Worm (Caenorhabditis elegans) whole organism, L3 larva: ENCODE measurements around the gene F01D5.3.

Experiments
- R02D3.7 ChIP-seq: fragments of 150-350 bp; optimal IDR thresholded peaks from 2 replicates; lab custom pipeline; 2014; ENCODE audit warnings: missing biosample characterization, missing genetic modification characterization
- ZK546.5 ChIP-seq: sonication (generic microtip); optimal IDR thresholded peaks from 2 replicates; lab custom pipeline; 2017; ENCODE audit warnings: missing biosample characterization, missing genetic modification characterization
- aly-2 ChIP-seq: fragments of 150-350 bp; optimal IDR thresholded peaks from 2 replicates; lab custom pipeline; 2014; ENCODE audit warnings: missing biosample characterization, missing genetic modification characterization
- ama-1 ChIP-seq: fragments of 150-350 bp; optimal IDR thresholded peaks from 2 replicates; lab custom pipeline; 2018
- ceh-16 ChIP-seq: sonication (generic microtip); optimal IDR thresholded peaks from 2 replicates; lab custom pipeline; 2017; ENCODE audit warnings: missing biosample characterization, missing genetic modification characterization
- ceh-28 ChIP-seq: fragments of 150-350 bp; optimal IDR thresholded peaks from 2 replicates; lab custom pipeline; 2014; ENCODE audit warnings: missing biosample characterization, missing genetic modification reagents, missing genetic modification characterization
- ceh-82 ChIP-seq: fragments of 150-350 bp; optimal IDR thresholded peaks from 2 replicates; lab custom pipeline; 2014; ENCODE audit warnings: missing biosample characterization, missing genetic modification characterization
- ceh-9 ChIP-seq: sonication (generic microtip); optimal IDR thresholded peaks from 2 replicates; lab custom pipeline; 2018; ENCODE audit warnings: missing biosample characterization, missing genetic modification characterization
- daf-12 ChIP-seq: fragments of 150-350 bp; optimal IDR thresholded peaks from 2 replicates; lab custom pipeline; 2014; ENCODE audit warnings: missing biosample characterization, missing genetic modification reagents, missing genetic modification characterization
- egl-27 ChIP-seq: sonication (generic microtip); optimal IDR thresholded peaks from 4 replicates; lab custom pipeline; 2017; ENCODE audit warnings: missing biosample characterization, missing genetic modification reagents, missing genetic modification characterization
- egl-5 ChIP-seq: fragments of 150-350 bp; optimal IDR thresholded peaks from 2 replicates; lab custom pipeline; 2017; ENCODE audit warnings: missing biosample characterization, missing genetic modification reagents, missing genetic modification characterization, inconsistent platforms
- elt-1 ChIP-seq: fragments of 150-350 bp; optimal IDR thresholded peaks from 2 replicates; lab custom pipeline; 2014; ENCODE audit warnings: missing biosample characterization, missing genetic modification characterization
- elt-2 ChIP-seq: sonication (generic microtip); optimal IDR thresholded peaks from 2 replicates; lab custom pipeline; 2016; ENCODE audit warnings: missing genetic modification reagents, mild to moderate bottlenecking, missing genetic modification characterization, missing compliant biosample characterization
- elt-3 ChIP-seq, 3 experiments: fragments of 150-350 bp in 1 of 3; sonication (generic microtip) in 2 of 3; optimal IDR thresholded peaks; 2 replicates in 2 of 3; 4 replicates in 1 of 3; lab custom pipeline; 2014 to 2017; ENCODE audit warnings: missing biosample characterization in 3 of 3, missing genetic modification characterization in 3 of 3
- eor-1 ChIP-seq, 2 experiments: fragments of 150-350 bp; optimal IDR thresholded peaks; 2 replicates each; lab custom pipeline; 2014 to 2018; ENCODE audit warnings: missing biosample characterization in 2 of 2, missing genetic modification characterization in 2 of 2
- fkh-10 ChIP-seq: sonication (generic microtip); optimal IDR thresholded peaks from 2 replicates; lab custom pipeline; 2017; ENCODE audit warnings: missing biosample characterization, missing genetic modification reagents, missing genetic modification characterization
- fkh-2 ChIP-seq: fragments of 150-350 bp; optimal IDR thresholded peaks from 2 replicates; lab custom pipeline; 2014; ENCODE audit warnings: missing biosample characterization, missing genetic modification reagents, missing genetic modification characterization
- fos-1 ChIP-seq: fragments of 150-350 bp; optimal IDR thresholded peaks from 2 replicates; lab custom pipeline; 2014; ENCODE audit warnings: missing biosample characterization, missing genetic modification characterization
- hmg-11 ChIP-seq: sonication (generic microtip); optimal IDR thresholded peaks from 2 replicates; lab custom pipeline; 2016; ENCODE audit warnings: missing genetic modification characterization, missing compliant biosample characterization
- jun-1 ChIP-seq: fragments of 150-350 bp; optimal IDR thresholded peaks from 2 replicates; lab custom pipeline; 2014; ENCODE audit warnings: missing biosample characterization, missing genetic modification reagents, missing genetic modification characterization
- lin-15B ChIP-seq: fragments of 150-350 bp; optimal IDR thresholded peaks from 2 replicates; lab custom pipeline; 2014; ENCODE audit warnings: missing biosample characterization, missing genetic modification characterization
- lin-39 ChIP-seq: fragments of 150-350 bp; optimal IDR thresholded peaks from 2 replicates; lab custom pipeline; 2018; ENCODE audit warnings: missing biosample characterization, missing genetic modification reagents, missing genetic modification characterization
- lsy-12 ChIP-seq: sonication (generic microtip); optimal IDR thresholded peaks from 2 replicates; lab custom pipeline; 2016; ENCODE audit warnings: mild to moderate bottlenecking, missing genetic modification characterization, missing compliant biosample characterization
- mdl-1 ChIP-seq: fragments of 150-350 bp; optimal IDR thresholded peaks from 2 replicates; lab custom pipeline; 2014; ENCODE audit warnings: missing biosample characterization, missing genetic modification characterization
- mml-1 ChIP-seq: fragments of 150-350 bp; sonication (generic microtip); optimal IDR thresholded peaks from 3 replicates; lab custom pipeline; 2014; ENCODE audit warnings: missing biosample characterization, missing genetic modification characterization
- nfya-1 ChIP-seq: sonication (generic microtip); optimal IDR thresholded peaks from 2 replicates; lab custom pipeline; 2017; ENCODE audit warnings: missing genetic modification characterization, mild to moderate bottlenecking, missing compliant biosample characterization, antibody characterized with exemption, moderate library complexity; ENCODE audit not compliant: insufficient read depth
- nhr-11 ChIP-seq: fragments of 150-350 bp; optimal IDR thresholded peaks from 2 replicates; lab custom pipeline; 2014; ENCODE audit warnings: missing biosample characterization, missing genetic modification characterization
- nhr-12 ChIP-seq: fragments of 150-350 bp; optimal IDR thresholded peaks from 2 replicates; lab custom pipeline; 2014; ENCODE audit warnings: missing biosample characterization, missing genetic modification characterization
- nhr-23 ChIP-seq: fragments of 150-350 bp; optimal IDR thresholded peaks from 2 replicates; lab custom pipeline; 2014; ENCODE audit warnings: missing biosample characterization, missing genetic modification reagents, missing genetic modification characterization
- nhr-237 ChIP-seq: fragments of 150-350 bp; optimal IDR thresholded peaks from 2 replicates; lab custom pipeline; 2014; ENCODE audit warnings: missing biosample characterization, missing genetic modification characterization
- nhr-25 ChIP-seq: sonication (generic microtip); optimal IDR thresholded peaks from 2 replicates; lab custom pipeline; 2017; ENCODE audit warnings: missing biosample characterization, missing genetic modification characterization
- nhr-28 ChIP-seq: fragments of 150-350 bp; optimal IDR thresholded peaks from 2 replicates; lab custom pipeline; 2014; ENCODE audit warnings: missing biosample characterization, missing genetic modification characterization
- nhr-43 ChIP-seq: sonication (generic microtip); optimal IDR thresholded peaks from 2 replicates; lab custom pipeline; 2016; ENCODE audit warnings: mild to moderate bottlenecking, missing genetic modification characterization, missing compliant biosample characterization; ENCODE audit not compliant: poor library complexity, severe bottlenecking
- nhr-67 ChIP-seq: fragments of 150-350 bp; optimal IDR thresholded peaks from 2 replicates; lab custom pipeline; 2014; ENCODE audit warnings: missing biosample characterization, missing genetic modification characterization
- nhr-76 ChIP-seq: fragments of 150-350 bp; sonication (generic microtip); optimal IDR thresholded peaks from 5 replicates; lab custom pipeline; 2014; ENCODE audit warnings: missing biosample characterization, missing genetic modification characterization
- nhr-77 ChIP-seq: fragments of 150-350 bp; optimal IDR thresholded peaks from 2 replicates; lab custom pipeline; 2014; ENCODE audit warnings: missing biosample characterization, missing genetic modification characterization
- pha-4 ChIP-seq: fragments of 150-350 bp; optimal IDR thresholded peaks from 2 replicates; lab custom pipeline; 2014; ENCODE audit warnings: missing biosample characterization, missing genetic modification reagents, missing genetic modification characterization
- pqm-1 ChIP-seq: fragments of 150-350 bp; optimal IDR thresholded peaks from 2 replicates; lab custom pipeline; 2017; ENCODE audit warnings: missing biosample characterization, missing genetic modification characterization, inconsistent platforms
- sea-2 ChIP-seq: fragments of 150-350 bp; sonication (generic microtip); optimal IDR thresholded peaks from 4 replicates; lab custom pipeline; 2014; ENCODE audit warnings: missing biosample characterization, missing genetic modification reagents, missing genetic modification characterization
- skn-1 ChIP-seq: fragments of 150-350 bp; optimal IDR thresholded peaks from 2 replicates; lab custom pipeline; 2014; ENCODE audit warnings: missing biosample characterization, missing genetic modification characterization
- snpc-4 ChIP-seq: fragments of 150-350 bp; optimal IDR thresholded peaks from 2 replicates; lab custom pipeline; 2014; ENCODE audit warnings: missing biosample characterization, missing genetic modification characterization
- tbx-2 ChIP-seq: sonication (generic microtip); optimal IDR thresholded peaks from 2 replicates; lab custom pipeline; 2016; ENCODE audit warnings: mild to moderate bottlenecking, missing genetic modification characterization, missing compliant biosample characterization
- unc-39 ChIP-seq: sonication (generic microtip); optimal IDR thresholded peaks from 4 replicates; lab custom pipeline; 2017; ENCODE audit warnings: missing biosample characterization, missing genetic modification characterization
- unc-62 ChIP-seq: fragments of 150-350 bp; sonication (generic microtip); optimal IDR thresholded peaks from 4 replicates; lab custom pipeline; 2014; ENCODE audit warnings: missing biosample characterization, missing genetic modification reagents, missing genetic modification characterization
- zag-1 ChIP-seq: fragments of 150-350 bp; optimal IDR thresholded peaks from 2 replicates; lab custom pipeline; 2014; ENCODE audit warnings: missing biosample characterization, missing genetic modification characterization
- ztf-11 ChIP-seq: fragments of 150-350 bp; optimal IDR thresholded peaks from 2 replicates; lab custom pipeline; 2014; ENCODE audit warnings: missing biosample characterization, missing genetic modification characterization
- ztf-4 ChIP-seq: fragments of 150-350 bp; optimal IDR thresholded peaks from 2 replicates; lab custom pipeline; 2014; ENCODE audit warnings: missing biosample characterization, missing genetic modification characterization

The F01D5.3 gene

ce11 chrII:13973514-13973913 lies 26.4 kb downstream of the F01D5.3 start, which contains the start of gene Y39G8B.1:
TSS of gene Y39G8B.1 (minus strand) at chrII:13973812.
- TF ChIP-seq nfya-1 (tag; lab: Kevin White, UChicago) (no peak), mml-1 (tag; lab: Kevin White, UChicago) (no peak), jun-1 (no peak), ama-1 (lab: Kevin White, UChicago) (no peak), ceh-28 (tag; lab: Kevin White, UChicago) (peak; percentile 7), lin-39 (tag; lab: Kevin White, UChicago) (no peak), nhr-25 (tag; lab: Kevin White, UChicago) (no peak), skn-1 (tag; lab: Kevin White, UChicago) (peak; percentile 3), sea-2 (GFP tag; lab: Kevin White, UChicago) (no peak), unc-62 (GFP tag; lab: Kevin White, UChicago) (no peak), eor-1 (tag; optimal IDR thresholded peaks at IDR 0.05; lab: Kevin White, UChicago) (no peak), nhr-76 (no peak), elt-3 (tag; optimal IDR thresholded peaks at IDR 0.05; lab: Kevin White, UChicago) (no peak), fkh-2 (tag; lab: Kevin White, UChicago) (no peak), pqm-1 (peak; percentile 24), hmg-11 (no peak), ceh-16 (tag; lab: Kevin White, UChicago) (no peak), unc-39 (tag; lab: Kevin White, UChicago) (no peak), nhr-12 (tag; lab: Kevin White, UChicago) (no peak), ztf-11 (tag; lab: Kevin White, UChicago) (no peak), fos-1 (tag; lab: Kevin White, UChicago) (no peak), tbx-2 (tag; lab: Kevin White, UChicago) (no peak), nhr-77 (tag; lab: Kevin White, UChicago) (no peak), daf-12 (tag; lab: Kevin White, UChicago) (no peak), ZK546.5 (tag; lab: Kevin White, UChicago) (no peak), ceh-82 (tag; lab: Kevin White, UChicago) (no peak), ztf-4 (tag; lab: Kevin White, UChicago) (no peak), fkh-10 (GFP tag; lab: Kevin White, UChicago) (no peak), mdl-1 (no peak), snpc-4 (no peak), nhr-28 (tag; lab: Kevin White, UChicago) (no peak), zag-1 (no peak), pha-4 (tag; lab: Kevin White, UChicago) (peak; percentile 5), aly-2 (tag; lab: Kevin White, UChicago) (no peak), lin-15B (tag; lab: Kevin White, UChicago) (no peak), egl-5 (no peak), elt-1 (tag; lab: Kevin White, UChicago) (no peak), nhr-43 (tag; lab: Kevin White, UChicago) (no peak), nhr-67 (tag; lab: Kevin White, UChicago) (no peak), R02D3.7 (tag; lab: Kevin White, UChicago) (no peak), egl-27 (no peak), nhr-237 (tag; lab: Kevin White, UChicago) (no peak), elt-2 (tag; lab: Kevin White, UChicago) (peak; percentile 52), lsy-12 (tag; lab: Kevin White, UChicago) (no peak), nhr-23 (tag; lab: Kevin White, UChicago) (peak; percentile 43), ceh-9 (no peak), nhr-11 (no peak)
